Worm (Caenorhabditis elegans): ENCODE results near the gene spas-1.

spas-1 gene

ce11 chrV:9218655-9219389 lies 43.2 kb downstream of the spas-1 start:
- TF ChIP-seq him-1 (tag; optimal IDR thresholded peaks at IDR 0.05) (peak; percentile 57), dao-5 (tag; optimal IDR thresholded peaks at IDR 0.05) (no peak)

- TF ChIP-seq him-1 (tag; optimal IDR thresholded peaks at IDR 0.05): no peak
- no peak for TF ChIP-seq W03F9.2 (tag; optimal IDR thresholded peaks at IDR 0.05)
- TF ChIP-seq dao-5 (tag; optimal IDR thresholded peaks at IDR 0.05): no peak
Observed at ce11 chrV:9219390-9219733, 43.8 kb downstream of the spas-1 start.

DNA sequence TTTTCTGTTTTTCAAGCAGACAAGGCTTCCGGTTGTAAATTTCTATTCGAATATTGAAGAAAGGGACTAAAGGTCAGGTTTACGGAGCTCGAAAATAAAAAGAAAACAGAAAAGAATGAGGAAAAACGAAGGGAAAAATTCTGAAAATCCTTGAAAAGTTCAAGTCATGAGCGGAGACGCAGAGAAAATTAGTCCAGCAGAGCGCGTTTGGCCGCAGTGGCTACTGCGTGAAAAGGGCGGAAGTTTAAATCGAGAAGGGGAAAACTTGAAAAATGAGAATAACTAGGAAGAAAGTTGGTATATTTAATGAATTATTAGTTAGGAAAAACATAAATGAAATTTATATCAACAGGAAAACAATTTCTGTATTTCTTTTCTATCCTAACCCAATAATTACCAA lies 44.9 kb downstream of the spas-1 start:
- TF ChIP-seq W03F9.2 (tag; optimal IDR thresholded peaks at IDR 0.05): no peak
- no peak for TF ChIP-seq dao-5 (tag; optimal IDR thresholded peaks at IDR 0.05)

- TF ChIP-seq dao-5 (tag; optimal IDR thresholded peaks at IDR 0.05) (no peak), him-1 (tag; optimal IDR thresholded peaks at IDR 0.05) (no peak), W03F9.2 (tag; optimal IDR thresholded peaks at IDR 0.05) (no peak)
Observed at ce11 chrV:9221566-9221965, 46.0 kb downstream of the spas-1 start, which contains the start of gene grd-6. TSS of gene grd-6 (plus strand) at chrV:9221866.

- TF ChIP-seq him-1 (tag; optimal IDR thresholded peaks at IDR 0.05) (no peak), W03F9.2 (tag; optimal IDR thresholded peaks at IDR 0.05) (no peak), dao-5 (tag; optimal IDR thresholded peaks at IDR 0.05) (no peak)
Observed at ce11 chrV:9222819-9223218, 47.2 kb downstream of the spas-1 start.

- no peak for TF ChIP-seq dao-5 (tag; optimal IDR thresholded peaks at IDR 0.05)
- no peak for TF ChIP-seq him-1 (tag; optimal IDR thresholded peaks at IDR 0.05)
- TF ChIP-seq W03F9.2 (tag; optimal IDR thresholded peaks at IDR 0.05): no peak
Observed at ce11 chrV:9224377-9224776, 48.8 kb downstream of the spas-1 start.

- TF ChIP-seq W03F9.2 (tag; optimal IDR thresholded peaks at IDR 0.05) (no peak), dao-5 (tag; optimal IDR thresholded peaks at IDR 0.05) (no peak), him-1 (tag; optimal IDR thresholded peaks at IDR 0.05) (no peak)
Observed at ce11 chrV:9224981-9225380, 49.4 kb downstream of the spas-1 start.

ce11 chrV:9225675-9226144 lies 50.1 kb downstream of the spas-1 start, which contains the start of gene F07C3.2:
TSS of gene F07C3.2 (plus strand) at chrV:9226094.
- no peak for TF ChIP-seq dao-5 (tag; optimal IDR thresholded peaks at IDR 0.05)
- peak; percentile 23 for TF ChIP-seq him-1 (tag; optimal IDR thresholded peaks at IDR 0.05)
- no peak for TF ChIP-seq W03F9.2 (tag; optimal IDR thresholded peaks at IDR 0.05)
